Fruit fly (Drosophila melanogaster) whole organism, wandering third instar larva: Measurements from ENCODE around the gene klu.

ENCODE experiments used
- Abd-B ChIP-seq: fragments of >200 bp; optimal IDR thresholded peaks from 2 replicates; lab custom pipeline; 2017; ENCODE audit warnings: missing biosample characterization, missing genetic modification characterization
- CrebA ChIP-seq: fragments of 200-800 bp; sonication (Bioruptor generic); optimal IDR thresholded peaks from 2 replicates; lab custom pipeline; 2016; ENCODE audit warnings: missing biosample characterization, mild to moderate bottlenecking, missing genetic modification characterization, borderline replicate concordance
- Dfd ChIP-seq: fragments of >200 bp; optimal IDR thresholded peaks from 2 replicates; lab custom pipeline; 2017; ENCODE audit warnings: missing biosample characterization, missing genetic modification characterization
- Dif ChIP-seq: fragments of 200-275, 200-300 bp; sonication (Bioruptor generic); optimal IDR thresholded peaks from 2 replicates; lab custom pipeline; 2018; ENCODE audit warnings: missing biosample characterization, missing genetic modification characterization; ENCODE audit not compliant: partially characterized antibody
- GATAd ChIP-seq: sonication (Bioruptor generic); optimal IDR thresholded peaks from 2 replicates; lab custom pipeline; 2016; ENCODE audit warnings: missing biosample characterization, missing genetic modification characterization
- HLH106 ChIP-seq: fragments of 200-800 bp; optimal IDR thresholded peaks from 3 replicates; lab custom pipeline; 2019; ENCODE audit warnings: missing biosample characterization, mild to moderate bottlenecking, missing genetic modification characterization, moderate library complexity
- Hnf4 ChIP-seq: fragments of 200-800 bp; sonication (Bioruptor generic); optimal IDR thresholded peaks from 2 replicates; lab custom pipeline; 2016; ENCODE audit warnings: missing biosample characterization, mild to moderate bottlenecking, missing genetic modification characterization
- Hr78 ChIP-seq: fragments of >200 bp; optimal IDR thresholded peaks from 2 replicates; lab custom pipeline; 2017; ENCODE audit warnings: missing biosample characterization, missing genetic modification characterization
- Jra ChIP-seq: sonication (Bioruptor generic); optimal IDR thresholded peaks from 2 replicates; lab custom pipeline; 2016; ENCODE audit warnings: missing biosample characterization, missing genetic modification characterization
- Mio ChIP-seq: sonication (Bioruptor generic); optimal IDR thresholded peaks from 2 replicates; lab custom pipeline; 2016; ENCODE audit warnings: missing biosample characterization, missing genetic modification characterization
- OdsH ChIP-seq: fragments of 200-800 bp; sonication (Bioruptor generic); optimal IDR thresholded peaks from 2 replicates; lab custom pipeline; 2016; ENCODE audit warnings: missing biosample characterization, mild to moderate bottlenecking, missing genetic modification characterization
- Rel ChIP-seq, 2 experiments: fragments of 200-800 bp; sonication (Bioruptor generic) in 1 of 2; optimal IDR thresholded peaks; 2 replicates in 1 of 2; 3 replicates in 1 of 2; lab custom pipeline; 2016 to 2019; ENCODE audit warnings: mild to moderate bottlenecking in 2 of 2, missing biosample characterization in 2 of 2, missing genetic modification characterization in 2 of 2, moderate library complexity in 1 of 2
- Sp1 ChIP-seq: fragments of 200-800 bp; sonication (Bioruptor generic); optimal IDR thresholded peaks from 3 replicates; lab custom pipeline; 2019; ENCODE audit warnings: missing biosample characterization, mild to moderate bottlenecking, missing genetic modification characterization, moderate library complexity
- dl ChIP-seq, 2 experiments: fragments of 175-275, 200-275 bp in 1 of 2; fragments of 200-275 bp in 1 of 2; sonication (Bioruptor generic); optimal IDR thresholded peaks; lab custom pipeline; 2018; ENCODE audit warnings: mild to moderate bottlenecking in 2 of 2, missing biosample characterization in 2 of 2, missing genetic modification characterization in 2 of 2, moderate library complexity in 2 of 2; ENCODE audit not compliant: partially characterized antibody in 2 of 2, insufficient read depth in 1 of 2
- dsf ChIP-seq: sonication (Bioruptor generic); optimal IDR thresholded peaks from 2 replicates; lab custom pipeline; 2016; ENCODE audit warnings: missing biosample characterization, missing genetic modification characterization, borderline replicate concordance
- ey ChIP-seq: fragments of 200-800 bp; sonication (Bioruptor generic); optimal IDR thresholded peaks from 2 replicates; lab custom pipeline; 2016; ENCODE audit warnings: missing biosample characterization, missing genetic modification characterization
- foxo ChIP-seq, 2 experiments: fragments of 200-800 bp; sonication (Bioruptor generic); optimal IDR thresholded peaks; 2 replicates in 1 of 2; 3 replicates in 1 of 2; lab custom pipeline; 2016 to 2017; ENCODE audit warnings: missing biosample characterization in 2 of 2, missing genetic modification characterization in 2 of 2
- fru ChIP-seq: fragments of 200-800 bp; sonication (Bioruptor generic); optimal IDR thresholded peaks from 3 replicates; lab custom pipeline; 2016; ENCODE audit warnings: missing biosample characterization, mild to moderate bottlenecking, missing genetic modification characterization
- h ChIP-seq: fragments of 200-800 bp; sonication (Bioruptor generic); optimal IDR thresholded peaks from 3 replicates; lab custom pipeline; 2016; ENCODE audit warnings: missing biosample characterization, mild to moderate bottlenecking, missing genetic modification characterization
- jim ChIP-seq: fragments of 175-275, 200-325 bp; sonication (Bioruptor generic); optimal IDR thresholded peaks from 2 replicates; lab custom pipeline; 2016; ENCODE audit warnings: missing biosample characterization, mild to moderate bottlenecking, missing genetic modification characterization
- lola ChIP-seq: fragments of >200 bp; optimal IDR thresholded peaks from 2 replicates; lab custom pipeline; 2017; ENCODE audit warnings: missing biosample characterization, missing genetic modification characterization
- pan ChIP-seq: fragments of >200 bp; optimal IDR thresholded peaks from 2 replicates; lab custom pipeline; 2017
- psq ChIP-seq: fragments of 200-800 bp; sonication (Bioruptor generic); optimal IDR thresholded peaks from 3 replicates; lab custom pipeline; 2017; ENCODE audit warnings: missing biosample characterization, mild to moderate bottlenecking, missing genetic modification characterization, moderate library complexity
- rgr ChIP-seq: fragments of 200-800 bp; sonication (Bioruptor generic); optimal IDR thresholded peaks from 3 replicates; lab custom pipeline; 2016; ENCODE audit warnings: missing biosample characterization, mild to moderate bottlenecking, missing genetic modification characterization
- sv ChIP-seq: fragments of 200-800 bp; sonication (Bioruptor generic); optimal IDR thresholded peaks from 3 replicates; lab custom pipeline; 2016; ENCODE audit warnings: missing biosample characterization, missing genetic modification characterization
- tai ChIP-seq: sonication (Bioruptor generic); optimal IDR thresholded peaks from 2 replicates; lab custom pipeline; 2016; ENCODE audit warnings: missing biosample characterization, missing genetic modification characterization
- woc ChIP-seq: sonication (Bioruptor generic); optimal IDR thresholded peaks from 2 replicates; lab custom pipeline; 2016; ENCODE audit warnings: missing biosample characterization, mild to moderate bottlenecking, missing genetic modification characterization

The klu gene

DNA sequence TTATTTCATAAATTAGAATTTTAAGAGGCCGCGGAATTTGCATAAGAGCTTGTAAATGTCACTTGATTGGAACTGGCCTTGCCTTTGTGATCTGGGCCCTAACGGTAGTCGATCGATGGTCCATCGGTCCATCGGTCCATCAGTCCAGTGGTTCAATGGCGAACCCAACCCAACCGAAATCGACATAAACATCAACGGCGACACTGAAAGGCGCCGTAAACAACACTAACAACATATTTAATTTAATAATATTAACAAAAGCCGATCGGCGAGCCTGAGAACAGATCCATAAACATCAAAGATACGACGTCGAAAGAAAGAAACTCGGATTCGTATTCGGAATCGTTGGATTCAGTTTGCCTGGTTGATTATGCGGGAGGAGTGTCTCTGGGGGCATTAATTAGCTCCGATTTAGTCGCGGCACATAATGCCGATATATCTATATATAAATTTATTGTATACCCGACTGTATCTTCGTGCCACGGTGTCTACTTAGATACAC, 55.3 kb downstream of the klu start:
- TF ChIP-seq rgr (GFP tag; lab: Kevin White, UChicago), result no peak
- no peak for TF ChIP-seq Sp1
- TF ChIP-seq Hnf4 (GFP tag; lab: Kevin White, UChicago), result no peak

DNA sequence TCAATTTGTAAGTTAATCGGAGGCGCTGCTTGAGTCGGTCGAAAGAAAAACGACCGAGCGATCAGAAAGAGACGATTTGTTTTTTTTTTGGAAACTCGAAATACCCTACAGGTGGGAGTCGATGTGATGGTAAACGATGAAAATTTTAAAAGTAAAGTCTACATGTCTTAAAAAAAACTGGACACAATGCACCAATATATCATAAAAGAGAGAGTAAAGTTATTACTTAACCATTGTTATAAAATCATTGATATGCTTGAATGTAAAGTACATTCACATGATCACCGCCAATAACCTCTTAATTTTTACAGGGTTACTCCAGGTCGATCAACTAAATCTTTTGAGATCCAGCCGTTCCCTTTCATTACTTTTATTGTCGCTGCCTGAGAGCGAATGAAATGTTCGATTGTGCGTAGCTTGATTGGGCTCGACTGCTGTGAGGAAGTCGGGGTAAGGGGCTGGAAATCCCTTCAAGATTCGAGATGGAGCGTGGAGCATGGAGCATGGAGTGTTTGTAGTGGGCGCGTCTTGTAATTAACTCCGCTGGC, 56.8 kb downstream of the klu start:
- TF ChIP-seq pan (lab: Kevin White, UChicago) (no peak), fru (GFP tag; lab: Kevin White, UChicago) (peak; percentile 75), Dif (no peak), Abd-B (GFP tag; lab: Kevin White, UChicago) (no peak), foxo (GFP tag; optimal IDR thresholded peaks at IDR 0.05; lab: Kevin White, UChicago) (peak in 1 of 2 experiments; percentile 42), GATAd (GFP tag; lab: Kevin White, UChicago) (no peak), ey (GFP tag; lab: Kevin White, UChicago) (peak; percentile 37), Dfd (no peak), psq (GFP tag; lab: Kevin White, UChicago) (peak; percentile 17), woc (peak; percentile 64), h (GFP tag; lab: Kevin White, UChicago) (peak; percentile 39), CrebA (GFP tag; lab: Kevin White, UChicago) (no peak), Sp1 (peak; percentile 36), HLH106 (tag; lab: Kevin White, UChicago) (no peak), Jra (GFP tag; lab: Kevin White, UChicago) (no peak), Mio (GFP tag; lab: Kevin White, UChicago) (no peak), Rel (GFP tag; optimal IDR thresholded peaks at IDR 0.05; lab: Kevin White, UChicago) (no peak), Rel (tag; optimal IDR thresholded peaks at IDR 0.05; lab: Kevin White, UChicago) (no peak), OdsH (GFP tag; lab: Kevin White, UChicago) (peak; percentile 25)
- TF ChIP-seq, all 38 proteins: peak for 8

DNA sequence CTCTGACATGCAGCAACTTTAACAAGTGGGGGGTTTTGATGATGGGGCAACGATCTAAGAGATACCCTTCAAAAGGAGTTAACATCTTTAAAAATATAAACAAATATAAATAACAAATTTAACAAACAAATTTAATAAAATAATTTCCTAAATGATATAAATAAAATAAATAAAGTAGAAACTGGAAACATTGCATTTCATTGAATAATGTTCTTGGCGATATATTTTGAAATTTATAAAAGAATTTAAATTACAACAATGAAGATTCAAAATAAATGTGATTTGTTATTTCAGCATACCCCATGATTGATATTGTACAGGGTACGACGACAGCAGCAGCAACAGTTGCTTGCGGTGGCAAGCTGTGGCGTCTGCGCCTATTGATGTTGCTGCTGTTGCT, 57.9 kb downstream of the klu start:
- TF ChIP-seq lola (GFP tag; lab: Kevin White, UChicago) (no peak), tai (GFP tag; lab: Kevin White, UChicago) (no peak), rgr (GFP tag; lab: Kevin White, UChicago) (peak; percentile 43), Hr78 (no peak), Sp1 (peak; percentile 69), psq (GFP tag; lab: Kevin White, UChicago) (peak; percentile 52), Hnf4 (GFP tag; lab: Kevin White, UChicago) (no peak), sv (GFP tag; lab: Kevin White, UChicago) (no peak), foxo (GFP tag; optimal IDR thresholded peaks at IDR 0.05; lab: Kevin White, UChicago) (peak in 1 of 2 experiments; percentile 56), OdsH (GFP tag; lab: Kevin White, UChicago) (peak; percentile 60), HLH106 (tag; lab: Kevin White, UChicago) (peak; percentile 67)

DNA sequence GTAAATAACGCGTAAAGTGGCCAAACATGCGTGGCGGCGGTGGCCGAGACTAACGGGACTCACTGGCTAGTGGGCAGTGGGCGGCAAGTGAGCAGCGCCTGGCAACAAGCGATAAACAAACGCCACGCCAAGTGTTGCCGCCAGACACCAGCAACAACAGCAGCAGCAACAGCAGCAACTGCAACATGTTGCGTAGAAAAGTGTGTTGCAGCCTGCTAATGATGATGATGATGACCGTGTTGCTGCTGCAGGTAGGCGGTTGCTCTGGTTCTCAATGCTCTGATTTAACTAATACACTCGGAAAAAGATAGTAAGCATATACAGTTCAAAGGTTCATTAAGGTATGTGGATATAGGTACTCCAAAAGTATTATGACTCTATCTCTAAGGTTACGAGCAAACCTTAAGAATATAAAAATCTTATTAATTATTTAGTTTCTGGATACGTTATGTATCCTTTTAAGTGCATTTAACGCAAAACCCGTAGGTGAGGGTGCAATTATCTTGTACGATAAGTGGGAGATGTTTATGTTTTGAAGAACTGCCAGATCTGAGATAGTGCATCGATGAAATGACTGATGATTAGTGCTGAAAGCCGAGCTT, 59.2 kb downstream of the klu start:
- TF ChIP-seq Jra (GFP tag; lab: Kevin White, UChicago), result no peak
- peak; percentile 52 for TF ChIP-seq Dfd

- TF ChIP-seq Sp1 (no peak), jim (GFP tag; lab: Kevin White, UChicago) (no peak), woc (no peak), GATAd (GFP tag; lab: Kevin White, UChicago) (no peak), foxo (GFP tag; optimal IDR thresholded peaks at IDR 0.05; lab: Kevin White, UChicago) (no peak), dl (GFP tag; optimal IDR thresholded peaks at IDR 0.05; lab: Kevin White, UChicago; ENCODE audit: insufficient read depth in 1 of 2, partially characterized antibody in 2 of 2) (no peak), OdsH (GFP tag; lab: Kevin White, UChicago) (no peak), HLH106 (tag; lab: Kevin White, UChicago) (no peak), dsf (no peak)
These were observed 62.2 kb downstream of the klu start for dm6 chr3L:10946717-10947280.
